Fruit fly (Drosophila melanogaster): ENCODE measurements around the gene CG12506.

Gene CG12506

dm6 chr2L:819315-820032, 46.1 kb downstream of the CG12506 start, which contains the start of the genes PGAP2 and Clp (continued):
- TF ChIP-seq luna (GFP tag; optimal IDR thresholded peaks at IDR 0.05) (no peak), CHES-1-like (GFP tag; optimal IDR thresholded peaks at IDR 0.05) (peak; percentile 30), CG10209 (GFP tag; optimal IDR thresholded peaks at IDR 0.05) (peak; percentile 66), Sry-δ (GFP tag; optimal IDR thresholded peaks at IDR 0.05) (peak; percentile 77), YL-1 (GFP tag; optimal IDR thresholded peaks at IDR 0.05) (no peak), Six4 (GFP tag; optimal IDR thresholded peaks at IDR 0.05) (peak; percentile 47), jing (GFP tag; optimal IDR thresholded peaks at IDR 0.05) (no peak), z (GFP tag; IDR thresholded peaks at IDR 0.05) (no peak), CG1832 (GFP tag; optimal IDR thresholded peaks at IDR 0.05) (no peak), unc-4 (GFP tag; IDR thresholded peaks at IDR 0.05; ENCODE audit: partially characterized antibody) (peak; percentile 57; the same call in 1 of the 2 replicates), so (GFP tag; IDR thresholded peaks at IDR 0.05) (peak; percentile 58; the same call in 1 of the 3 replicates), Pdp1 (GFP tag; optimal IDR thresholded peaks at IDR 0.05) (peak; percentile 67 to 69), slbo (GFP tag; IDR thresholded peaks at IDR 0.05) (peak; percentile 89), crc (GFP tag; optimal IDR thresholded peaks at IDR 0.05) (no peak), Hand (GFP tag; optimal IDR thresholded peaks at IDR 0.05) (no peak), CG7556 (GFP tag; optimal IDR thresholded peaks at IDR 0.05) (peak; percentile 65), CG14710 (tag; optimal IDR thresholded peaks at IDR 0.05) (peak; percentile 84), D19A (tag; optimal IDR thresholded peaks at IDR 0.05) (no peak), en (GFP tag; optimal IDR thresholded peaks at IDR 0.05) (no peak), shn (GFP tag; optimal IDR thresholded peaks at IDR 0.05) (peak; percentile 21), CG18262 (tag; optimal IDR thresholded peaks at IDR 0.05) (peak; percentile 79), Dll (GFP tag; IDR thresholded peaks at IDR 0.05; ENCODE audit: partially characterized antibody) (peak; percentile 70; the same call in 3 of the 4 replicates), CG1647 (GFP tag; optimal IDR thresholded peaks at IDR 0.05) (peak; percentile 2), MTF-1 (GFP tag; optimal IDR thresholded peaks at IDR 0.05; ENCODE audit: borderline replicate concordance) (no peak), B-H2 (GFP tag; optimal IDR thresholded peaks at IDR 0.05) (peak; percentile 23), Ets97D (GFP tag; optimal IDR thresholded peaks at IDR 0.05) (peak; percentile 55), Opbp (GFP tag; IDR thresholded peaks at IDR 0.05; ENCODE audit: partially characterized antibody) (no peak), kay (GFP tag; optimal IDR thresholded peaks at IDR 0.05) (peak; percentile 43), aop (GFP tag; IDR thresholded peaks at IDR 0.05) (no peak), CG9727 (GFP tag; optimal IDR thresholded peaks at IDR 0.05) (peak; percentile 80), CG4424 (GFP tag; optimal IDR thresholded peaks at IDR 0.05) (peak; percentile 79), CG14050 (GFP tag; IDR thresholded peaks at IDR 0.05) (peak; percentile 53; the same call in 2 of the 3 replicates), Poxn (GFP tag; IDR thresholded peaks at IDR 0.05) (peak; percentile 23; the same call in 1 of the 2 replicates), hb (GFP tag; IDR thresholded peaks at IDR 0.05; ENCODE audit: partially characterized antibody) (0 out of 3 replicates have a peak, but pooled peaks have one; percentile 68), hbn (GFP tag; IDR thresholded peaks at IDR 0.05; ENCODE audit: partially characterized antibody) (0 out of 2 replicates have a peak, but pooled peaks have one; percentile 31), CG4730 (GFP tag; IDR thresholded peaks at IDR 0.05) (peak; percentile 65), Optix (GFP tag; IDR thresholded peaks at IDR 0.05) (no peak; the same call in 2 of the 3 replicates), Bteb2 (GFP tag; optimal IDR thresholded peaks at IDR 0.05) (peak; percentile 46), zfh1 (GFP tag; IDR thresholded peaks at IDR 0.05) (peak; percentile 65; the same call in 2 of the 3 replicates), CG7357 (GFP tag; IDR thresholded peaks at IDR 0.05) (peak; percentile 59; the same call in 1 of the 3 replicates), wor (GFP tag; IDR thresholded peaks at IDR 0.05) (peak; percentile 61), CG14667 (GFP tag; IDR thresholded peaks at IDR 0.05) (peak; percentile 53; the same call in 1 of the 2 replicates), CG31388 (GFP tag; optimal IDR thresholded peaks at IDR 0.05) (peak; percentile 34), CG1602 (GFP tag; optimal IDR thresholded peaks at IDR 0.05) (peak; percentile 79), esg (GFP tag; conservative IDR thresholded peaks at IDR 0.05) (peak; percentile 79), grau (tag; optimal IDR thresholded peaks at IDR 0.05) (peak; percentile 79), insv (GFP tag; optimal IDR thresholded peaks at IDR 0.05) (no peak), seq (GFP tag; IDR thresholded peaks at IDR 0.05) (peak; percentile 38; the same call in 1 of the 2 replicates)
